Worm (Caenorhabditis elegans) whole organism, L4 larva: ENCODE results near the gene patr-1.

Source experiments
- D1046.2 ChIP-seq: fragments of 200-800 bp; sonication (Bioruptor generic); IDR thresholded peaks from 2 replicates; pipeline ENCODE4 v1.3.6; 2022; ENCODE audit warnings: missing genetic modification characterization, missing compliant biosample characterization
- F10B5.3 ChIP-seq: sonication (generic microtip); optimal IDR thresholded peaks from 2 replicates; lab custom pipeline; 2016; ENCODE audit warnings: mild to moderate bottlenecking, missing genetic modification characterization, missing compliant biosample characterization
- F26F4.8 ChIP-seq: fragments of 200-800 bp; sonication (Bioruptor generic); conservative IDR thresholded peaks from 2 replicates; pipeline ENCODE4 v1.3.6; 2022; ENCODE audit warnings: missing genetic modification characterization, missing compliant biosample characterization
- F44E2.7 ChIP-seq: fragments of 200-800 bp; sonication (Bioruptor generic); IDR thresholded peaks from 2 replicates; pipeline ENCODE4 v2.1.2; 2022; ENCODE audit warnings: missing genetic modification characterization, missing compliant biosample characterization
- F49E8.2 ChIP-seq: sonication (generic microtip); optimal IDR thresholded peaks from 2 replicates; lab custom pipeline; 2016; ENCODE audit warnings: missing compliant biosample characterization, mild to moderate bottlenecking, missing genetic modification characterization, borderline replicate concordance
- T20F7.1 ChIP-seq: fragments of 200-800 bp; sonication (Bioruptor generic); optimal IDR thresholded peaks from 2 replicates; lab custom pipeline; 2018; ENCODE audit warnings: mild to moderate bottlenecking, missing genetic modification characterization, missing compliant biosample characterization
- Y105C5A.15 ChIP-seq: fragments of 200-800 bp; sonication (Bioruptor generic); IDR thresholded peaks from 2 replicates; pipeline ENCODE4 v1.3.6; 2022; ENCODE audit warnings: missing genetic modification characterization, missing compliant biosample characterization
- Y48G9A.11 ChIP-seq: fragments of 200-800 bp; sonication (Bioruptor generic); IDR thresholded peaks from 2 replicates; pipeline ENCODE4 v1.3.6; 2022; ENCODE audit warnings: missing genetic modification reagents, missing genetic modification characterization, missing compliant biosample characterization
- ceh-44 ChIP-seq: fragments of 200-800 bp; sonication (Bioruptor generic); IDR thresholded peaks from 2 replicates; pipeline ENCODE4 v1.3.6; 2022; ENCODE audit warnings: missing genetic modification reagents, missing genetic modification characterization, missing compliant biosample characterization
- ceh-62 ChIP-seq: sonication (generic microtip); optimal IDR thresholded peaks from 2 replicates; lab custom pipeline; 2017; ENCODE audit warnings: missing biosample characterization, missing genetic modification characterization
- ceh-82 ChIP-seq: sonication (generic microtip); optimal IDR thresholded peaks from 2 replicates; lab custom pipeline; 2017; ENCODE audit warnings: missing biosample characterization, missing genetic modification characterization
- cey-2 ChIP-seq: sonication (generic microtip); optimal IDR thresholded peaks from 3 replicates; lab custom pipeline; 2017; ENCODE audit warnings: missing genetic modification characterization, mild to moderate bottlenecking, missing compliant biosample characterization, antibody characterized with exemption, borderline replicate concordance; ENCODE audit not compliant: insufficient read depth
- daf-12 ChIP-seq: fragments of 150-350 bp; optimal IDR thresholded peaks from 2 replicates; lab custom pipeline; 2014; ENCODE audit warnings: missing biosample characterization, missing genetic modification reagents, missing genetic modification characterization
- daf-16 ChIP-seq, 3 experiments: sonication (generic microtip); optimal IDR thresholded peaks; 2 replicates each; lab custom pipeline; 2016 to 2017; ENCODE audit warnings: missing genetic modification characterization in 3 of 3, missing genetic modification reagents in 3 of 3, mild to moderate bottlenecking in 2 of 3, missing compliant biosample characterization in 2 of 3, missing biosample characterization in 1 of 3, moderate library complexity in 1 of 3
- daf-8 ChIP-seq: fragments of 200-800 bp; sonication (Bioruptor generic); IDR thresholded peaks from 2 replicates; pipeline ENCODE4 v1.3.6; 2022; ENCODE audit warnings: missing genetic modification characterization, missing compliant biosample characterization
- dmd-9 ChIP-seq: fragments of 200-800 bp; sonication (Bioruptor generic); IDR thresholded peaks from 2 replicates; pipeline ENCODE4 v1.3.6; 2022; ENCODE audit warnings: missing genetic modification reagents, missing genetic modification characterization, missing compliant biosample characterization
- dpl-1 ChIP-seq: fragments of 150-350 bp; optimal IDR thresholded peaks from 2 replicates; lab custom pipeline; 2014; ENCODE audit warnings: missing biosample characterization, missing genetic modification reagents, missing genetic modification characterization
- duxl-1 ChIP-seq: sonication (generic microtip); optimal IDR thresholded peaks from 2 replicates; lab custom pipeline; 2016; ENCODE audit warnings: mild to moderate bottlenecking, missing genetic modification characterization, moderate library complexity, missing compliant biosample characterization; ENCODE audit not compliant: poor library complexity
- egl-43 ChIP-seq: fragments of 200-800 bp; sonication (Bioruptor generic); IDR thresholded peaks from 2 replicates; pipeline ENCODE4 v1.3.6; 2022; ENCODE audit warnings: missing genetic modification reagents, missing genetic modification characterization, missing compliant biosample characterization
- fos-1 ChIP-seq: fragments of 150-350 bp; optimal IDR thresholded peaks from 2 replicates; lab custom pipeline; 2014; ENCODE audit warnings: missing biosample characterization, missing genetic modification characterization
- gei-8 ChIP-seq: fragments of 200-800 bp; sonication (Bioruptor generic); optimal IDR thresholded peaks from 2 replicates; lab custom pipeline; 2018; ENCODE audit warnings: mild to moderate bottlenecking, missing genetic modification characterization, missing compliant biosample characterization
- hif-1 ChIP-seq, 2 experiments: sonication (generic microtip); optimal IDR thresholded peaks; 2 replicates each; lab custom pipeline; 2016 to 2017; ENCODE audit warnings: missing compliant biosample characterization in 2 of 2, missing genetic modification characterization in 2 of 2, missing genetic modification reagents in 2 of 2, missing genotype in 2 of 2, mild to moderate bottlenecking in 1 of 2
- hmg-1.1 ChIP-seq: fragments of 200-800 bp; sonication (Bioruptor generic); IDR thresholded peaks from 2 replicates; pipeline ENCODE4 v1.3.6; 2022; ENCODE audit warnings: missing genetic modification reagents, missing genetic modification characterization, missing compliant biosample characterization
- lin-1 ChIP-seq: fragments of 200-800 bp; sonication (Bioruptor generic); IDR thresholded peaks from 2 replicates; pipeline ENCODE4 v1.3.6; 2022; ENCODE audit warnings: missing genetic modification reagents, missing genetic modification characterization, missing compliant biosample characterization
- lin-13 ChIP-seq: fragments of 150-350 bp; optimal IDR thresholded peaks from 2 replicates; lab custom pipeline; 2014; ENCODE audit warnings: missing biosample characterization, missing genetic modification reagents, missing genetic modification characterization
- lin-38 ChIP-seq: fragments of 200-800 bp; sonication (Bioruptor generic); IDR thresholded peaks from 2 replicates; pipeline ENCODE4 v1.3.6; 2022; ENCODE audit warnings: missing genetic modification reagents, missing genetic modification characterization, missing compliant biosample characterization
- mdl-1 ChIP-seq, 2 experiments: fragments of 150-350 bp in 1 of 2; sonication (generic microtip) in 1 of 2; optimal IDR thresholded peaks; 2 replicates each; lab custom pipeline; 2014 to 2017; ENCODE audit warnings: missing biosample characterization in 2 of 2, missing genetic modification characterization in 2 of 2
- mep-1 ChIP-seq: fragments of 150-350 bp; sonication (generic microtip); optimal IDR thresholded peaks from 3 replicates; lab custom pipeline; 2014; ENCODE audit warnings: missing biosample characterization, missing genetic modification characterization
- mes-2 ChIP-seq: sonication (generic microtip); optimal IDR thresholded peaks from 2 replicates; lab custom pipeline; 2016; ENCODE audit warnings: missing genotype, mild to moderate bottlenecking, missing genetic modification characterization, missing compliant biosample characterization; ENCODE audit not compliant: poor library complexity, severe bottlenecking
- mxl-2 ChIP-seq: fragments of 200-800 bp; sonication (Bioruptor generic); conservative IDR thresholded peaks from 2 replicates; pipeline ENCODE4 v1.3.6; 2022; ENCODE audit warnings: missing genetic modification reagents, missing genetic modification characterization, missing compliant biosample characterization
- nhr-11 ChIP-seq: fragments of 150-350 bp; optimal IDR thresholded peaks from 2 replicates; lab custom pipeline; 2014; ENCODE audit warnings: missing biosample characterization, missing genetic modification characterization
- nhr-111 ChIP-seq: fragments of 200-800 bp; sonication (Bioruptor generic); optimal IDR thresholded peaks from 2 replicates; lab custom pipeline; 2018; ENCODE audit warnings: mild to moderate bottlenecking, missing genetic modification characterization, missing compliant biosample characterization
- nhr-25 ChIP-seq: sonication (generic microtip); optimal IDR thresholded peaks from 2 replicates; lab custom pipeline; 2017; ENCODE audit warnings: missing genetic modification characterization, mild to moderate bottlenecking, missing compliant biosample characterization, antibody characterized with exemption, moderate library complexity, borderline replicate concordance; ENCODE audit not compliant: insufficient read depth
- nhr-28 ChIP-seq: fragments of 150-350 bp; optimal IDR thresholded peaks from 2 replicates; lab custom pipeline; 2014; ENCODE audit warnings: missing biosample characterization, missing genetic modification characterization
- nhr-41 ChIP-seq: fragments of 200-800 bp; sonication (Bioruptor generic); IDR thresholded peaks from 2 replicates; pipeline ENCODE4 v1.3.6; 2022; ENCODE audit warnings: missing genetic modification reagents, missing genetic modification characterization, missing compliant biosample characterization
- nhr-48 ChIP-seq: sonication (generic microtip); optimal IDR thresholded peaks from 2 replicates; lab custom pipeline; 2016; ENCODE audit warnings: mild to moderate bottlenecking, missing genetic modification characterization, missing compliant biosample characterization
- nhr-6 ChIP-seq: fragments of 150-350 bp; optimal IDR thresholded peaks from 2 replicates; lab custom pipeline; 2014; ENCODE audit warnings: missing biosample characterization, missing genetic modification characterization
- php-3 ChIP-seq: fragments of 200-800 bp; sonication (Bioruptor generic); IDR thresholded peaks from 2 replicates; pipeline ENCODE4 v1.3.6; 2022; ENCODE audit warnings: missing genetic modification reagents, missing genetic modification characterization, missing compliant biosample characterization
- rbr-2 ChIP-seq: sonication (generic microtip); optimal IDR thresholded peaks from 2 replicates; lab custom pipeline; 2016; ENCODE audit warnings: missing genotype, missing genetic modification characterization, missing compliant biosample characterization
- sdz-12 ChIP-seq: fragments of 200-800 bp; sonication (Bioruptor generic); optimal IDR thresholded peaks from 2 replicates; lab custom pipeline; 2018; ENCODE audit warnings: mild to moderate bottlenecking, missing genetic modification characterization, missing compliant biosample characterization
- set-16 ChIP-seq: fragments of 200-800 bp; sonication (Bioruptor generic); IDR thresholded peaks from 2 replicates; pipeline ENCODE4 v1.3.6; 2022; ENCODE audit warnings: missing genetic modification reagents, missing genetic modification characterization, missing compliant biosample characterization
- snpc-1.2 ChIP-seq: fragments of 200-800 bp; sonication (Bioruptor generic); IDR thresholded peaks from 2 replicates; pipeline ENCODE4 v1.3.6; 2022; ENCODE audit warnings: missing genetic modification reagents, missing genetic modification characterization, missing compliant biosample characterization
- snpc-4 ChIP-seq: fragments of 150-350 bp; optimal IDR thresholded peaks from 2 replicates; lab custom pipeline; 2014; ENCODE audit warnings: missing biosample characterization, missing genetic modification characterization
- tag-97 ChIP-seq: fragments of 200-800 bp; sonication (Bioruptor generic); IDR thresholded peaks from 2 replicates; pipeline ENCODE4 v1.3.6; 2022; ENCODE audit warnings: missing genetic modification characterization, missing compliant biosample characterization
- tra-1 ChIP-seq: fragments of 200-800 bp; sonication (Bioruptor generic); IDR thresholded peaks from 2 replicates; pipeline ENCODE4 v1.3.6; 2022; ENCODE audit warnings: missing genetic modification reagents, missing genetic modification characterization, missing compliant biosample characterization
- unc-130 ChIP-seq: sonication (generic microtip); optimal IDR thresholded peaks from 2 replicates; lab custom pipeline; 2016; ENCODE audit warnings: missing genetic modification reagents, missing genetic modification characterization, missing compliant biosample characterization
- vab-7 ChIP-seq: fragments of 200-800 bp; sonication (Bioruptor generic); IDR thresholded peaks from 2 replicates; pipeline ENCODE4 v1.3.6; 2022; ENCODE audit warnings: missing genetic modification reagents, missing genetic modification characterization, missing compliant biosample characterization
- ztf-7 ChIP-seq: fragments of 150-350 bp; optimal IDR thresholded peaks from 2 replicates; lab custom pipeline; 2014; ENCODE audit warnings: missing biosample characterization, missing genetic modification characterization

patr-1 gene

ce11 chrII:11788025-11788424 lies 10.3 kb upstream of the patr-1 start:
- TF ChIP-seq nhr-11 (tag; lab: Kevin White, UChicago) (no peak), nhr-6 (tag; lab: Kevin White, UChicago) (peak; percentile 92), nhr-25 (tag; lab: Kevin White, UChicago) (no peak)

ce11 chrII:11782493-11782892 lies 4.8 kb upstream of the patr-1 start, which contains the start of gene F43G6.16:
TSS of gene F43G6.16 (minus strand) at chrII:11782633.
- TF ChIP-seq duxl-1 (peak; percentile 19), rbr-2 (no peak), F26F4.8 (GFP tag; lab: Robert Waterston, UW) (no peak), ceh-82 (tag; lab: Kevin White, UChicago) (no peak), gei-8 (GFP tag; lab: Kevin White, UChicago) (no peak), tag-97 (GFP tag; lab: Robert Waterston, UW) (no peak), ceh-62 (tag; lab: Kevin White, UChicago) (no peak), fos-1 (tag; lab: Kevin White, UChicago) (no peak), mes-2 (tag; lab: Kevin White, UChicago) (peak; percentile 50), daf-16 (GFP tag; optimal IDR thresholded peaks at IDR 0.05; lab: Kevin White, UChicago) (no peak), daf-16 (tag; optimal IDR thresholded peaks at IDR 0.05; lab: Kevin White, UChicago) (no peak), ceh-44 (GFP tag; lab: Robert Waterston, UW) (peak; percentile 75; the same call in 1 of the 2 replicates), dpl-1 (GFP tag; lab: Kevin White, UChicago) (no peak), F44E2.7 (no peak), lin-38 (GFP tag; lab: Robert Waterston, UW) (peak; percentile 98), daf-8 (GFP tag; lab: Robert Waterston, UW) (no peak), nhr-6 (tag; lab: Kevin White, UChicago) (no peak), Y105C5A.15 (GFP tag; lab: Robert Waterston, UW) (no peak), lin-1 (GFP tag; lab: Robert Waterston, UW) (no peak), F10B5.3 (no peak), sdz-12 (no peak), cey-2 (tag; lab: Kevin White, UChicago) (no peak), dmd-9 (no peak), unc-130 (peak; percentile 87), Y48G9A.11 (GFP tag; lab: Robert Waterston, UW) (peak; percentile 73), nhr-28 (tag; lab: Kevin White, UChicago) (no peak), hif-1 (tag; optimal IDR thresholded peaks at IDR 0.05; lab: Kevin White, UChicago) (no peak), set-16 (no peak), snpc-1.2 (GFP tag; lab: Robert Waterston, UW) (peak; percentile 46; the same call in 1 of the 2 replicates), tra-1 (no peak), nhr-111 (GFP tag; lab: Kevin White, UChicago) (no peak), lin-13 (GFP tag; lab: Kevin White, UChicago) (no peak), D1046.2 (GFP tag; lab: Robert Waterston, UW) (no peak), mdl-1 (tag; optimal IDR thresholded peaks at IDR 0.05; lab: Kevin White, UChicago) (no peak), ztf-7 (tag; lab: Kevin White, UChicago) (no peak), T20F7.1 (GFP tag; lab: Kevin White, UChicago) (no peak), nhr-48 (tag; lab: Kevin White, UChicago) (no peak), hmg-1.1 (no peak), daf-12 (no peak), egl-43 (no peak), snpc-4 (tag; lab: Kevin White, UChicago) (no peak), mxl-2 (GFP tag; lab: Robert Waterston, UW) (no peak), vab-7 (GFP tag; lab: Robert Waterston, UW) (no peak), nhr-41 (no peak), F49E8.2 (tag; lab: Kevin White, UChicago) (peak; percentile 90), mep-1 (tag; lab: Kevin White, UChicago) (no peak), php-3 (GFP tag; lab: Robert Waterston, UW) (no peak)
